Worm (Caenorhabditis elegans): ENCODE results near the gene K06A9.1.

The K06A9.1 gene

ce11 chrX:1541072-1541471 lies 6.2 kb upstream of the K06A9.1 start:
- no peak for TF ChIP-seq pax-1 (tag; optimal IDR thresholded peaks at IDR 0.05)
- no peak for TF ChIP-seq ceh-45 (GFP tag; IDR thresholded peaks at IDR 0.05)
- TF ChIP-seq npax-4 (tag; optimal IDR thresholded peaks at IDR 0.05): no peak
- no peak for TF ChIP-seq Y22D7AL.16 (tag; optimal IDR thresholded peaks at IDR 0.05)
- TF ChIP-seq lim-6 (tag; optimal IDR thresholded peaks at IDR 0.05): no peak
- TF ChIP-seq ceh-6 (GFP tag; optimal IDR thresholded peaks at IDR 0.05): no peak
- TF ChIP-seq C38D4.7 (GFP tag; optimal IDR thresholded peaks at IDR 0.05): no peak

- TF ChIP-seq hlh-6 (tag; optimal IDR thresholded peaks at IDR 0.05) (no peak), ceh-6 (GFP tag; optimal IDR thresholded peaks at IDR 0.05) (no peak), unc-42 (tag; optimal IDR thresholded peaks at IDR 0.05) (no peak), fkh-10 (GFP tag; optimal IDR thresholded peaks at IDR 0.05) (no peak), ama-1 (optimal IDR thresholded peaks at IDR 0.05) (no peak), odd-2 (tag; optimal IDR thresholded peaks at IDR 0.05) (no peak)
These were observed 3.9 kb upstream of the K06A9.1 start for ce11 chrX:1543432-1543831.

ce11 chrX:1549095-1549494 lies 1.8 kb downstream of the K06A9.1 start:
- no peak for TF ChIP-seq pat-9 (tag; optimal IDR thresholded peaks at IDR 0.05)
- no peak for TF ChIP-seq unc-55 (GFP tag; optimal IDR thresholded peaks at IDR 0.05)
- no peak for TF ChIP-seq ztf-16 (tag; optimal IDR thresholded peaks at IDR 0.05)
- no peak for TF ChIP-seq syd-9 (tag; optimal IDR thresholded peaks at IDR 0.05)
- no peak for TF ChIP-seq eyg-1 (tag; optimal IDR thresholded peaks at IDR 0.05)
- TF ChIP-seq ceh-45 (GFP tag; IDR thresholded peaks at IDR 0.05): no peak
- no peak for TF ChIP-seq ceh-24 (tag; optimal IDR thresholded peaks at IDR 0.05)
- TF ChIP-seq ceh-22 (tag; optimal IDR thresholded peaks at IDR 0.05): no peak
- no peak for TF ChIP-seq nhr-232 (tag; optimal IDR thresholded peaks at IDR 0.05)
- no peak for TF ChIP-seq ceh-2 (tag; optimal IDR thresholded peaks at IDR 0.05)
- TF ChIP-seq K02D7.2 (tag; optimal IDR thresholded peaks at IDR 0.05): no peak
- TF ChIP-seq ceh-18 (tag; optimal IDR thresholded peaks at IDR 0.05): no peak
- TF ChIP-seq pqm-1 (tag; optimal IDR thresholded peaks at IDR 0.05): no peak
- TF ChIP-seq hlh-13 (GFP tag; optimal IDR thresholded peaks at IDR 0.05): no peak
- no peak for TF ChIP-seq ceh-30 (tag; optimal IDR thresholded peaks at IDR 0.05)
- no peak for TF ChIP-seq mec-3 (tag; optimal IDR thresholded peaks at IDR 0.05; ENCODE audit: borderline replicate concordance)
- no peak for TF ChIP-seq pha-2 (tag; optimal IDR thresholded peaks at IDR 0.05)

- TF ChIP-seq unc-42 (tag; optimal IDR thresholded peaks at IDR 0.05) (no peak), eyg-1 (tag; optimal IDR thresholded peaks at IDR 0.05) (no peak), ceh-6 (GFP tag; optimal IDR thresholded peaks at IDR 0.05) (no peak), hlh-8 (tag; optimal IDR thresholded peaks at IDR 0.05) (no peak), odd-2 (tag; optimal IDR thresholded peaks at IDR 0.05) (no peak), pha-4 (tag; optimal IDR thresholded peaks at IDR 0.05) (no peak), syd-9 (tag; optimal IDR thresholded peaks at IDR 0.05) (no peak), nhr-232 (tag; optimal IDR thresholded peaks at IDR 0.05) (no peak), ttx-3 (tag; optimal IDR thresholded peaks at IDR 0.05) (no peak), T23F11.4 (GFP tag; optimal IDR thresholded peaks at IDR 0.05) (no peak)
These were observed 9.6 kb downstream of the K06A9.1 start for ce11 chrX:1556917-1557316.

- TF ChIP-seq ztf-16 (tag; optimal IDR thresholded peaks at IDR 0.05) (no peak), eyg-1 (tag; optimal IDR thresholded peaks at IDR 0.05) (no peak), ama-1 (optimal IDR thresholded peaks at IDR 0.05) (no peak), lin-11 (tag; optimal IDR thresholded peaks at IDR 0.05) (no peak), ceh-34 (tag; optimal IDR thresholded peaks at IDR 0.05) (no peak), madf-2 (tag; optimal IDR thresholded peaks at IDR 0.05) (no peak), nhr-232 (tag; optimal IDR thresholded peaks at IDR 0.05) (no peak), C08G9.2 (tag; optimal IDR thresholded peaks at IDR 0.05) (no peak), unc-86 (tag; optimal IDR thresholded peaks at IDR 0.05) (no peak), ceh-9 (tag; optimal IDR thresholded peaks at IDR 0.05) (no peak), ceh-19 (GFP tag; optimal IDR thresholded peaks at IDR 0.05) (no peak), unc-3 (GFP tag; conservative IDR thresholded peaks at IDR 0.05) (no peak), unc-3 (tag; optimal IDR thresholded peaks at IDR 0.05) (no peak), ceh-2 (tag; optimal IDR thresholded peaks at IDR 0.05) (no peak), dve-1 (tag; optimal IDR thresholded peaks at IDR 0.05) (no peak), T23F11.4 (GFP tag; optimal IDR thresholded peaks at IDR 0.05) (no peak), hlh-8 (tag; optimal IDR thresholded peaks at IDR 0.05) (no peak), sdc-2 (tag; optimal IDR thresholded peaks at IDR 0.05) (no peak), zip-5 (tag; optimal IDR thresholded peaks at IDR 0.05) (no peak)
These were observed 21.1 kb downstream of the K06A9.1 start, which contains the start of gene H02F09.3 for ce11 chrX:1568377-1568776. H02F09.3 (plus strand) TSS chrX:1568677.
